Fruit fly (Drosophila melanogaster) whole organism, prepupa: ENCODE measurements around the gene Met.

Experiments
- CG11902 ChIP-seq: fragments of 200-800 bp; sonication (Bioruptor generic); optimal IDR thresholded peaks from 3 replicates; lab custom pipeline; 2016; ENCODE audit warnings: missing biosample characterization, missing genetic modification characterization
- CG15336 ChIP-seq: fragments of 200-800 bp; sonication (Bioruptor generic); IDR thresholded peaks from 2 replicates; pipeline ENCODE4 v1.3.6; 2022; ENCODE audit warnings: missing biosample characterization, missing genetic modification characterization
- CG16779 ChIP-seq: fragments of 200-800 bp; sonication (Bioruptor generic); optimal IDR thresholded peaks from 3 replicates; lab custom pipeline; 2017; ENCODE audit warnings: missing biosample characterization, mild to moderate bottlenecking, missing genetic modification characterization
- CG6163 ChIP-seq: fragments of 200-800 bp; sonication (Bioruptor generic); IDR thresholded peaks from 3 replicates; pipeline ENCODE4 v1.3.6; 2022; ENCODE audit warnings: missing biosample characterization, missing genetic modification characterization
- CG6276 ChIP-seq: fragments of 200-800 bp; sonication (Bioruptor generic); optimal IDR thresholded peaks from 2 replicates; lab custom pipeline; 2017; ENCODE audit warnings: missing biosample characterization, mild to moderate bottlenecking, missing genetic modification characterization
- CG6808 ChIP-seq: fragments of 200-800 bp; sonication (Bioruptor generic); optimal IDR thresholded peaks from 3 replicates; lab custom pipeline; 2017; ENCODE audit warnings: missing biosample characterization, missing genetic modification characterization, mild to moderate bottlenecking, moderate library complexity, missing genetic modification reagents
- CG6854 ChIP-seq: fragments of 200-800 bp; sonication (Bioruptor generic); optimal IDR thresholded peaks from 2 replicates; lab custom pipeline; 2017; ENCODE audit warnings: missing biosample characterization, mild to moderate bottlenecking, missing genetic modification characterization
- CG8119 ChIP-seq: fragments of 200-800 bp; sonication (Bioruptor generic); IDR thresholded peaks from 3 replicates; pipeline ENCODE4 v1.3.6; 2022; ENCODE audit warnings: missing biosample characterization, missing genetic modification characterization
- CG9139 ChIP-seq: fragments of 200-800 bp; sonication (Bioruptor generic); optimal IDR thresholded peaks from 3 replicates; lab custom pipeline; 2017; ENCODE audit warnings: missing biosample characterization, mild to moderate bottlenecking, missing genetic modification characterization
- Eip78C ChIP-seq: fragments of 200-800 bp; sonication (Bioruptor generic); peaks from one replicate; lab custom pipeline; 2016; ENCODE audit warnings: missing biosample characterization, missing genetic modification characterization
- Ets21C ChIP-seq: fragments of 200-800 bp; sonication (Bioruptor generic); optimal IDR thresholded peaks from 3 replicates; lab custom pipeline; 2016; ENCODE audit warnings: missing biosample characterization, missing genetic modification characterization
- Ets96B ChIP-seq: fragments of 200-800 bp; optimal IDR thresholded peaks from 2 replicates; lab custom pipeline; 2019; ENCODE audit warnings: missing biosample characterization, mild to moderate bottlenecking, missing genetic modification characterization, moderate library complexity
- Hr38 ChIP-seq: sonication (Bioruptor generic); optimal IDR thresholded peaks from 2 replicates; lab custom pipeline; 2016; ENCODE audit warnings: missing biosample characterization, missing genetic modification characterization
- Hr39 ChIP-seq: fragments of 200-800 bp; sonication (Bioruptor generic); optimal IDR thresholded peaks from 2 replicates; lab custom pipeline; 2016; ENCODE audit warnings: missing biosample characterization, missing genetic modification characterization
- Lpt ChIP-seq: fragments of 200-800 bp; sonication (Bioruptor generic); optimal IDR thresholded peaks from 3 replicates; lab custom pipeline; 2016; ENCODE audit warnings: missing biosample characterization, missing genetic modification characterization
- Smox ChIP-seq: fragments of 200-800 bp; sonication (Bioruptor generic); optimal IDR thresholded peaks from 3 replicates; lab custom pipeline; 2016; ENCODE audit warnings: missing biosample characterization, missing genetic modification characterization
- achi ChIP-seq: fragments of 200-800 bp; sonication (Bioruptor generic); optimal IDR thresholded peaks from 3 replicates; lab custom pipeline; 2016; ENCODE audit warnings: missing biosample characterization, missing genetic modification characterization
- acj6 ChIP-seq: fragments of 200-800 bp; sonication (Bioruptor generic); optimal IDR thresholded peaks from 3 replicates; lab custom pipeline; 2016; ENCODE audit warnings: missing biosample characterization, missing genetic modification characterization
- eg ChIP-seq: fragments of 200-800 bp; sonication (Bioruptor generic); IDR thresholded peaks from 3 replicates; pipeline ENCODE4 v1.3.6; 2022; ENCODE audit warnings: missing biosample characterization, missing genetic modification characterization
- esn ChIP-seq: fragments of 200-800 bp; sonication (Bioruptor generic); optimal IDR thresholded peaks from 2 replicates; lab custom pipeline; 2016; ENCODE audit warnings: missing biosample characterization, mild to moderate bottlenecking, missing genetic modification characterization, moderate library complexity
- fd85E ChIP-seq: fragments of 200-800 bp; sonication (Bioruptor generic); optimal IDR thresholded peaks from 3 replicates; lab custom pipeline; 2016; ENCODE audit warnings: missing biosample characterization, missing genetic modification characterization
- fkh ChIP-seq: fragments of 200-800 bp; sonication (Bioruptor generic); optimal IDR thresholded peaks from 3 replicates; lab custom pipeline; 2017; ENCODE audit warnings: missing biosample characterization, mild to moderate bottlenecking, missing genetic modification characterization, moderate library complexity
- lz ChIP-seq: fragments of 200-800 bp; sonication (Bioruptor generic); optimal IDR thresholded peaks from 3 replicates; lab custom pipeline; 2016; ENCODE audit warnings: missing biosample characterization, missing genetic modification characterization
- net ChIP-seq: fragments of 200-800 bp; sonication (Bioruptor generic); optimal IDR thresholded peaks from 3 replicates; lab custom pipeline; 2016; ENCODE audit warnings: missing biosample characterization, missing genetic modification characterization
- pdm3 ChIP-seq: fragments of 200-800 bp; sonication (Bioruptor generic); optimal IDR thresholded peaks from 3 replicates; lab custom pipeline; 2016; ENCODE audit warnings: missing biosample characterization, missing genetic modification characterization
- spab ChIP-seq: fragments of 200-800 bp; sonication (Bioruptor generic); optimal IDR thresholded peaks from 2 replicates; lab custom pipeline; 2017; ENCODE audit warnings: missing biosample characterization, mild to moderate bottlenecking, missing genetic modification characterization, missing genetic modification reagents
- ss ChIP-seq, 2 experiments: fragments of 200-800 bp; sonication (Bioruptor generic); optimal IDR thresholded peaks; 2 replicates in 1 of 2; 3 replicates in 1 of 2; lab custom pipeline; 2017 to 2018; ENCODE audit warnings: mild to moderate bottlenecking in 2 of 2, missing biosample characterization in 2 of 2, missing genetic modification characterization in 2 of 2, moderate library complexity in 1 of 2
- svp ChIP-seq: fragments of 200-800 bp; sonication (Bioruptor generic); peaks from one replicate; lab custom pipeline; 2016; ENCODE audit warnings: missing biosample characterization, missing genetic modification characterization
- vri ChIP-seq: fragments of 200-800 bp; sonication (Bioruptor generic); optimal IDR thresholded peaks from 3 replicates; lab custom pipeline; 2016; ENCODE audit warnings: missing biosample characterization, mild to moderate bottlenecking, missing genetic modification characterization

The Met gene

DNA sequence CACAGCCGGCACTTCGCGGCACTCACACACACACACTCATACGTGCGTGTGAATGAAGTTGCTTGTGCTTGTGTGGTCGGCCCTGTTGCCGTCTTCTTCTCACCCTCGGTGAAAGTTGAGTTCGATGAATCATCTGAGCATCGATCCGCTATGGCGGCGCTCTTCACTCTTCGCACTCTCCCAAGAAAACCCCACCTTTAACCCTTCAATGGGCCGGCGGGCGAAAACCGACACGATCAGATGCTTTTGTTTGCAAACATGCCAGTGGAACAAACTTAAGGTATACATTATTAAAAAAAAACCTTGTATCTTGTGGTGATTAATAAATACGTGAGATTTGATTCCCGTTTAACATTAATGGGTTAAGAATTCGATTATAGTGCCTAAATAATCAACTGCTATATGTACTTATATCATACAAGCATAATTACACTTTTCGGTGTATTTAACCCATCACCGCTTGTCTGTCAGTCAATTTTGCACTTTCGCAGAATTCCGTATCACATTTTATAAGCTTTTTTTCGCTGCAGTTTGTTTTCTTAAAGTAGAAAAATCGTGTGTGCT is 15.0 kb upstream of the Met start (continued):
- peak; percentile 32 for TF ChIP-seq achi (GFP tag; lab: Kevin White, UChicago)
- no peak for TF ChIP-seq CG16779 (tag; lab: Kevin White, UChicago)
- no peak for TF ChIP-seq pdm3 (GFP tag; lab: Kevin White, UChicago)

DNA sequence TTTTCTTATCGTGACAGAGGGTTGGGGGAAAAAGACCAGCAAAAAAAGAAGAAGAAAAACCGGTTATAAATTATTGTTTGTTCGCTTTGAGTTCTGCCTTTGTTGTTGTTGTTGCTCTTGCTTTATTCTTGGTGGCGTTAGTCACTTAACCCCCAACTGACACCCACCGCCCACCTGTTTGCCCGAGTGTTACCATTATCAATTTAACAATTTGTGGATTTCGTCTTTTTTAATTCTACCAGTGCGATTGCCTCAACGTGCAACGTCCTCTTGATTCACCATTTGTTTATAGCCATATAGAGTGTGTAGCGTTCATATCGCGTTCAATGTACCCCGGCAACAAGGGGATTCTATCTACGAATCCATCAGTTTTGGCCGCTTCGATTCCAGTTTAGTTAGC is 14.5 kb upstream of the Met start:
- peak; percentile 58 for TF ChIP-seq vri (GFP tag; lab: Kevin White, UChicago)
- TF ChIP-seq Ets96B, result no peak
- TF ChIP-seq esn (GFP tag; lab: Kevin White, UChicago), result no peak
- TF ChIP-seq fkh, result peak; percentile 35
- TF ChIP-seq, all 60 proteins: peak for 2

- TF ChIP-seq spab (GFP tag; lab: Kevin White, UChicago) (no peak), Ets21C (GFP tag; lab: Kevin White, UChicago) (no peak), net (GFP tag; lab: Kevin White, UChicago) (no peak)
These were observed 11.8 kb upstream of the Met start, which contains the start of gene CG2533 for dm6 chrX:11604094-11604493. TSS of gene CG2533 (minus strand) at chrX:11604194.

- TF ChIP-seq CG15336 (GFP tag; lab: Robert Waterston, UW) (0 out of 2 replicates have a peak, but pooled peaks have one; percentile 10), fd85E (GFP tag; lab: Kevin White, UChicago) (no peak), Eip78C (peak; percentile 27), CG6808 (GFP tag; lab: Kevin White, UChicago) (no peak), Hr39 (GFP tag; lab: Kevin White, UChicago) (no peak), CG6163 (GFP tag; lab: Robert Waterston, UW) (peak; percentile 28; the same call in 1 of the 3 replicates), CG11902 (GFP tag; lab: Kevin White, UChicago) (no peak), acj6 (GFP tag; lab: Kevin White, UChicago) (no peak), fkh (peak; percentile 24), Hr38 (GFP tag; lab: Kevin White, UChicago) (no peak), ss (GFP tag; optimal IDR thresholded peaks at IDR 0.05; lab: Kevin White, UChicago) (peak in 1 of 2 experiments; percentile 44), CG6854 (peak; percentile 19), net (GFP tag; lab: Kevin White, UChicago) (no peak), CG16779 (tag; lab: Kevin White, UChicago) (no peak)
These were observed 4.8 kb upstream of the Met start for dm6 chrX:11611056-11611644.

- no peak for TF ChIP-seq svp (GFP tag; lab: Kevin White, UChicago)
- no peak for TF ChIP-seq CG6276 (GFP tag; lab: Kevin White, UChicago)
- no peak for TF ChIP-seq spab (GFP tag; lab: Kevin White, UChicago)
- no peak for TF ChIP-seq lz (GFP tag; lab: Kevin White, UChicago)
- no peak for TF ChIP-seq vri (GFP tag; lab: Kevin White, UChicago)
- no peak for TF ChIP-seq Ets21C (GFP tag; lab: Kevin White, UChicago)
- TF ChIP-seq CG9139 (GFP tag; lab: Kevin White, UChicago), result no peak
- no peak for TF ChIP-seq CG8119 (GFP tag; lab: Robert Waterston, UW)
- no peak for TF ChIP-seq eg (GFP tag; lab: Robert Waterston, UW)
- TF ChIP-seq Hr38 (GFP tag; lab: Kevin White, UChicago), result no peak
These were observed 4.3 kb upstream of the Met start, which contains the start of the genes CG2247 and CG1703 for dm6 chrX:11611645-11612079. TSS of gene CG2247 (minus strand) at chrX:11611652. TSS of gene CG1703 (plus strand) at chrX:11611927.

DNA sequence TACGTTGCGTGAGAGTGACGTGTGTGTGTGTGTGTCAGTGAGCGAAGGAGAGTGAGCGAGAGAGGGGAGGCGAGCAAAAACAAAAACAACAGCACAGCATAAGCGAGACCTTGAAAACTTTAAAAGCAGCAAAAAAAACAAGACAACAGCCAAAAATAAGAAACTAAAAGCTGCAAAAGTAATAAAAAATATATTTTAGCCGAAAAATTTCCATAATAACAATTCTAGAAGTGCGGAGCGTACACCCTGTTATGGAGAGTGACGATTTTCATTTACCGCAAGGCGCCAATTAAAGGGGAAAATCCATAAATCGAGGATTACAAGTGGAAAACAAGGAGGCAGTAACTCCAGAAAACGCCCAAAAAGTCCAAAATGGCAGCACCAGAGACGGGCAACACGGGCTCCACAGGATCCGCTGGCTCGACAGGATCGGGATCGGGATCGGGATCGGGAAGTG is 600 bp downstream of the Met start:
- peak; percentile 63 to 76 for TF ChIP-seq ss (GFP tag; optimal IDR thresholded peaks at IDR 0.05; lab: Kevin White, UChicago)
- TF ChIP-seq eg (GFP tag; lab: Robert Waterston, UW), result no peak; the same call in 2 of the 3 replicates
- TF ChIP-seq Lpt, result peak; percentile 4
- peak; percentile 65; the same call in 1 of the 3 replicates for TF ChIP-seq CG6163 (GFP tag; lab: Robert Waterston, UW)
- peak; percentile 48; the same call in 1 of the 2 replicates for TF ChIP-seq CG15336 (GFP tag; lab: Robert Waterston, UW)
- no peak for TF ChIP-seq Smox (GFP tag; lab: Kevin White, UChicago)
- TF ChIP-seq CG6854, result peak; percentile 40
- TF ChIP-seq CG8119 (GFP tag; lab: Robert Waterston, UW), result peak; percentile 25; the same call in 1 of the 3 replicates
